Fruit fly (Drosophila melanogaster): ENCODE results near the gene CG8209.
A peak's percentile ranks its signal among the peaks of the same experiment; 100 is the strongest.

The CG8209 gene

dm6 chr3L:7958590-7959180, 17.5 kb upstream of the CG8209 start (continued):
- 0 out of 3 replicates have a peak, but pooled peaks have one; percentile 28 for TF ChIP-seq CG6175 (GFP tag; IDR thresholded peaks at IDR 0.05)
- no peak for TF ChIP-seq caup (GFP tag; optimal IDR thresholded peaks at IDR 0.05; ENCODE audit: severe bottlenecking)
- no peak for TF ChIP-seq CG17829 (tag; optimal IDR thresholded peaks at IDR 0.05)
- no peak for TF ChIP-seq CG12299 (tag; optimal IDR thresholded peaks at IDR 0.05)
- peak; percentile 12 for TF ChIP-seq mirr (GFP tag; optimal IDR thresholded peaks at IDR 0.05)
- TF ChIP-seq PHDP (tag; optimal IDR thresholded peaks at IDR 0.05) = no peak
- no peak for TF ChIP-seq CG5180 (GFP tag; optimal IDR thresholded peaks at IDR 0.05)
- no peak for TF ChIP-seq kah (GFP tag; optimal IDR thresholded peaks at IDR 0.05)
- peak; percentile 71; the same call in 1 of the 2 replicates for TF ChIP-seq seq (GFP tag; IDR thresholded peaks at IDR 0.05)
- no peak for TF ChIP-seq CG31388 (GFP tag; optimal IDR thresholded peaks at IDR 0.05)
- no peak for TF ChIP-seq CG9876 (GFP tag; optimal IDR thresholded peaks at IDR 0.05)
- TF ChIP-seq onecut (GFP tag; IDR thresholded peaks at IDR 0.05) = no peak
- no peak for TF ChIP-seq CG12942 (GFP tag; optimal IDR thresholded peaks at IDR 0.05)
- TF ChIP-seq H15 (GFP tag; IDR thresholded peaks at IDR 0.05) = no peak
- TF ChIP-seq CG16813 (GFP tag; IDR thresholded peaks at IDR 0.05; ENCODE audit: partially characterized antibody) = no peak
- TF ChIP-seq CG13775 (GFP tag; optimal IDR thresholded peaks at IDR 0.05) = no peak
- peak; percentile 98 for TF ChIP-seq abd-A (tag; optimal IDR thresholded peaks at IDR 0.05)
- no peak for TF ChIP-seq Usf (GFP tag; optimal IDR thresholded peaks at IDR 0.05)
- TF ChIP-seq az2 (GFP tag; optimal IDR thresholded peaks at IDR 0.05) = no peak
- TF ChIP-seq z (GFP tag; IDR thresholded peaks at IDR 0.05) = no peak
- TF ChIP-seq Dfd (GFP tag; optimal IDR thresholded peaks at IDR 0.05) = no peak
- TF ChIP-seq CG10321 (GFP tag; IDR thresholded peaks at IDR 0.05) = peak; percentile 74
- no peak for TF ChIP-seq Bteb2 (GFP tag; optimal IDR thresholded peaks at IDR 0.05)
- TF ChIP-seq CG34422 (GFP tag; IDR thresholded peaks at IDR 0.05) = no peak
- TF ChIP-seq CG11456 (GFP tag; IDR thresholded peaks at IDR 0.05) = 0 out of 3 replicates have a peak, but pooled peaks have one; percentile 34
- TF ChIP-seq CG11560 (tag; IDR thresholded peaks at IDR 0.05) = no peak
- no peak for TF ChIP-seq CG10209 (GFP tag; optimal IDR thresholded peaks at IDR 0.05)
- no peak for TF ChIP-seq NC2β (GFP tag; optimal IDR thresholded peaks at IDR 0.05)
- TF ChIP-seq CG2712 (tag; optimal IDR thresholded peaks at IDR 0.05) = no peak
- no peak for TF ChIP-seq gcm (GFP tag; optimal IDR thresholded peaks at IDR 0.05)
- no peak for TF ChIP-seq CG10543 (GFP tag; optimal IDR thresholded peaks at IDR 0.05)
- no peak for TF ChIP-seq stwl (tag; optimal IDR thresholded peaks at IDR 0.05)
- peak; percentile 8 for TF ChIP-seq oc (tag; optimal IDR thresholded peaks at IDR 0.05)
- no peak for TF ChIP-seq CG30431 (GFP tag; optimal IDR thresholded peaks at IDR 0.05)
- no peak for TF ChIP-seq Sry-β (GFP tag; optimal IDR thresholded peaks at IDR 0.05)
- no peak for TF ChIP-seq Adf1 (GFP tag; IDR thresholded peaks at IDR 0.05)
- peak; percentile 86 for TF ChIP-seq crol (GFP tag; IDR thresholded peaks at IDR 0.05)
- peak; percentile 90 for TF ChIP-seq Nf-YB (GFP tag; optimal IDR thresholded peaks at IDR 0.05)
- no peak for TF ChIP-seq CG2199 (GFP tag; IDR thresholded peaks at IDR 0.05)
- TF ChIP-seq CG17186 (GFP tag; optimal IDR thresholded peaks at IDR 0.05) = no peak
- TF ChIP-seq Ets65A (GFP tag) = peak; percentile 61
